Fruit fly (Drosophila melanogaster) whole organism: ENCODE data around the gene CG17375.

Source experiments
- CG8478 ChIP-seq: fragments of >200 bp; optimal IDR thresholded peaks from 2 replicates; lab custom pipeline; 2018; ENCODE audit warnings: inconsistent platforms
- Dll ChIP-seq: fragments of >200 bp; optimal IDR thresholded peaks from 2 replicates; lab custom pipeline; 2017
- EcR ChIP-seq, 2 experiments: fragments of >200 bp; optimal IDR thresholded peaks; 2 replicates each; lab custom pipeline; 2017; ENCODE audit warnings: missing biosample characterization in 2 of 2, missing genetic modification characterization in 2 of 2, missing genetic modification reagents in 2 of 2
- pan ChIP-seq: fragments of >200 bp; optimal IDR thresholded peaks from 2 replicates; lab custom pipeline; 2017
- psq ChIP-seq: fragments of >200 bp; optimal IDR thresholded peaks from 2 replicates; lab custom pipeline; 2017
- usp ChIP-seq: fragments of >200 bp; optimal IDR thresholded peaks from 2 replicates; lab custom pipeline; 2017; ENCODE audit warnings: missing biosample characterization, missing genetic modification characterization, mixed read lengths

DNA sequence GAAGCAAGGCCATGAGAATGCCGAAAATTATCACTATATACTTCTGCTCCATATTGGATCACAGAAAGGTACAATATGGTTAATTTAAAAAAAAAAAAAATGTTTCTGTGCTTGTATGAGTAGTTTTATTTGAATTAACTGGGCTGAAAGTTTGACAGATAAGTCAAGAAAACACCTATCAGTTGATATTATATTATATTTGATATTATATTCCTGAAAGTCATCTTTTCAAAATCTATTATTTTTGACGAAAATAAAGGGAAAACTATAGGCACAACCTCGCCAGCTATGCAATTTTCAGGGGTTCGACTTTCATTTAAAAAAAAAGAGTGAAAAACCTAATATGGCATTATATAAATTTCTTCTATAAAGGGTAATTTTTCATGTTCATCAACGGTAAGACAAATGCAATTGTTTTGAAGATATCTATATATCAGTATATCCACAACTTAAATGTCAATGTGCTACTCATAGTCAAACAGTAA lies 6.8 kb downstream of the CG17375 start, which contains the start of the genes nrv2 and CG43610:
- TF ChIP-seq EcR (GFP tag; optimal IDR thresholded peaks at IDR 0.05; lab: Kevin White, UChicago) (no peak), usp (no peak), CG8478 (lab: Kevin White, UChicago) (no peak), pan (lab: Kevin White, UChicago) (no peak), psq (lab: Kevin White, UChicago) (no peak), Dll (no peak)
